Worm (Caenorhabditis elegans) whole organism, L4/young adult: ENCODE measurements around the gene daf-9.

Source experiments
- W03F9.2 ChIP-seq: fragments of 150-350 bp; optimal IDR thresholded peaks from 2 replicates; lab custom pipeline; 2014; ENCODE audit warnings: missing biosample characterization, missing genetic modification characterization
- him-1 ChIP-seq: sonication (generic microtip); optimal IDR thresholded peaks from 2 replicates; lab custom pipeline; 2016; ENCODE audit warnings: missing genotype, missing genetic modification reagents, missing genetic modification characterization, missing compliant biosample characterization

- no peak for TF ChIP-seq him-1 (tag; lab: Kevin White, UChicago)
- TF ChIP-seq W03F9.2 (tag; lab: Kevin White, UChicago) = no peak
Observed at ce11 chrX:6203315-6203714, 6.6 kb downstream of the daf-9 start.
